Worm (Caenorhabditis elegans): ENCODE data around the gene M04D8.8.

DNA sequence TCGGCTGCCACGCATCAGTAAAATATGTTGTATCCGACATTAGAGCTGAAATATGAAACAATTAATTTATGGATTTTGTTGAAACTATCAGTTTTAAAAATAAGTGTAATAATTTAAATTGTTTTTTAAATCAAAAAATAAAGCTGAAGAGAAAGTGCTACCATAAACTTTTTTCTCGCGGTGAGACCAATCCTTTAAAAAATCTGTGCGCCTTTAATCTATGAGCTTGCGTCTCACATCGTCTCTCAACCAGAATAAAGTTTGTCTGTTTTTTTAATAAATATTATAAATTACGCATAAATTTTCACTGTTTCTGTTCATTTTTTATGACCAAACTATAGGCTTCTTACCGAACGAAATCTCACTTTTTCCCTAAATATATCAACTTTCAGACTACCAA, 49.3 kb downstream of the M04D8.8 start, which contains the start of gene T16H12.3:
- TF ChIP-seq fkh-2 (tag; optimal IDR thresholded peaks at IDR 0.05) (no peak), ceh-28 (tag; optimal IDR thresholded peaks at IDR 0.05) (no peak), nhr-11 (tag; optimal IDR thresholded peaks at IDR 0.05) (no peak), mdl-1 (tag; optimal IDR thresholded peaks at IDR 0.05) (no peak)
